Worm (Caenorhabditis elegans) whole organism, late embryonic: ENCODE measurements around the gene cng-2.

Experiments
- K09A11.1 ChIP-seq: sonication (generic microtip); optimal IDR thresholded peaks from 2 replicates; lab custom pipeline; 2017; ENCODE audit warnings: antibody characterized with exemption, mild to moderate bottlenecking, missing genetic modification characterization, missing compliant biosample characterization; ENCODE audit not compliant: insufficient read depth
- ama-1 ChIP-seq: fragments of 150-350 bp; optimal IDR thresholded peaks from 2 replicates; lab custom pipeline; 2014
- ceh-30 ChIP-seq: fragments of 150-350 bp; optimal IDR thresholded peaks from 2 replicates; lab custom pipeline; 2014; ENCODE audit warnings: missing biosample characterization, missing genetic modification characterization
- hlh-30 ChIP-seq: sonication (generic microtip); optimal IDR thresholded peaks from 2 replicates; lab custom pipeline; 2017; ENCODE audit warnings: antibody characterized with exemption, missing genetic modification characterization, missing compliant biosample characterization; ENCODE audit not compliant: insufficient read depth
- lin-11 ChIP-seq: fragments of 200-800 bp; sonication (Bioruptor generic); optimal IDR thresholded peaks from 2 replicates; lab custom pipeline; 2018; ENCODE audit warnings: mild to moderate bottlenecking, missing genetic modification characterization, missing compliant biosample characterization
- nhr-11 ChIP-seq: fragments of 150-350 bp; optimal IDR thresholded peaks from 2 replicates; lab custom pipeline; 2014; ENCODE audit warnings: missing biosample characterization, missing genetic modification characterization
- pha-4 ChIP-seq: fragments of 150-350 bp; optimal IDR thresholded peaks from 2 replicates; lab custom pipeline; 2018; ENCODE audit warnings: missing biosample characterization, missing genetic modification reagents, missing genetic modification characterization
- sox-2 ChIP-seq: fragments of 200-800 bp; sonication (Bioruptor generic); IDR thresholded peaks from 2 replicates; pipeline ENCODE4 v1.3.6; 2022; ENCODE audit warnings: missing genetic modification reagents, missing genetic modification characterization, missing compliant biosample characterization
- sox-4 ChIP-seq: sonication (generic microtip); optimal IDR thresholded peaks from 2 replicates; lab custom pipeline; 2017; ENCODE audit warnings: mild to moderate bottlenecking, missing genetic modification characterization, inconsistent platforms, missing compliant biosample characterization
- unc-86 ChIP-seq: sonication (generic microtip); optimal IDR thresholded peaks from 2 replicates; lab custom pipeline; 2016; ENCODE audit warnings: missing genetic modification characterization, missing compliant biosample characterization

DNA sequence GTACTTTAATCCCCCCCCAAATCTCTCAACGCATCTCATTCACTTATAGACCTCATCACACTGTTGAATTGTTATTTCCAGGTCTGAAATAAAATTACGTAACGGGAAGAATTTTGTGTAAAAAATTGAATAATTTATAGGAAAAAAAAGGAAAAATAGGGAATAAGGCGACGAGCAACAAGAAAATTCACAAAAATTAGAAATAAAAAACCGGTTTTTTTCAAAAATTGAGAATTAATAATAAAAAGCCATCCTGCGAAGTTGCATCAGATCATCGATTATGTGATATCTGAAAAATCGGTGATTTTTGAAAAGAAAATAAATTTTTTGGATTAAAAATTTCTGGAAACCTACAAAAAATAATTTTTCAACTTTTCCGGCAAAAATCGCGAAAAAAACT is 28.1 kb upstream of the cng-2 start:
- TF ChIP-seq hlh-30, result no peak
- no peak for TF ChIP-seq sox-2 (GFP tag; lab: Robert Waterston, UW)
- TF ChIP-seq ceh-30, result no peak
- no peak for TF ChIP-seq nhr-11 (tag; lab: Kevin White, UChicago)
- no peak for TF ChIP-seq K09A11.1 (tag; lab: Kevin White, UChicago)
- no peak for TF ChIP-seq pha-4
- no peak for TF ChIP-seq lin-11 (tag; lab: Kevin White, UChicago)
- no peak for TF ChIP-seq ama-1 (lab: Kevin White, UChicago)
- TF ChIP-seq sox-4, result no peak
- TF ChIP-seq unc-86 (tag; lab: Kevin White, UChicago), result no peak
